Fruit fly (Drosophila melanogaster): Measurements from ENCODE around the gene HP6.

The HP6 gene

dm6 chr2L:4576467-4576866, 1.6 kb downstream of the HP6 start:
- no peak for TF ChIP-seq psq (optimal IDR thresholded peaks at IDR 0.05)
- no peak for TF ChIP-seq Sin3A (optimal IDR thresholded peaks at IDR 0.05)
- TF ChIP-seq Myc (optimal IDR thresholded peaks at IDR 0.05) = no peak
- no peak for TF ChIP-seq ttk (optimal IDR thresholded peaks at IDR 0.05)
- no peak for TF ChIP-seq h (optimal IDR thresholded peaks at IDR 0.05)
- no peak for TF ChIP-seq insv (optimal IDR thresholded peaks at IDR 0.05)

- no peak for TF ChIP-seq insv (optimal IDR thresholded peaks at IDR 0.05)
- no peak for TF ChIP-seq Sin3A (optimal IDR thresholded peaks at IDR 0.05)
Measured at dm6 chr2L:4573327-4573726, 4.7 kb downstream of the HP6 start.

DNA sequence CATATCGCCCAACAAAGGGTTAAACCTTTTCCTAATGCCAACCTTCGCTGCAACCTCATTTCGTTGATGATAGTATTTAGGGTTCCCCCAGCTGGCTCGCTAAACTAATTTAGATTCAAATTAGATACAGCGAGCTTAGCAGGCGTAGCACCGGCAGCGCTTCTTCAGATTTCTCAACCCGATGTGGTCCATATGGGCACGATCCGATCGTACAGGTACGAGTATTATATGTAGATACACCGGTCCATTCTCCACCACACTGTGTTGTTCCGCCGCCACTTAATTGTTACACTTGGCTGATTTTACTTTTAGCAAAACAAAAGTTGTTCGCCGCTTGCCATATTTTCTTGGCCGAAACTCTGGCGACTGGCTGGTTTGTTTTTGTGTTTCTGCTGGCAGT, 6.7 kb downstream of the HP6 start:
- TF ChIP-seq Sin3A (optimal IDR thresholded peaks at IDR 0.05) (no peak), insv (optimal IDR thresholded peaks at IDR 0.05) (no peak), Myc (optimal IDR thresholded peaks at IDR 0.05) (no peak), ttk (optimal IDR thresholded peaks at IDR 0.05) (no peak), psq (optimal IDR thresholded peaks at IDR 0.05) (no peak), h (optimal IDR thresholded peaks at IDR 0.05) (no peak)

- no peak for TF ChIP-seq ttk (optimal IDR thresholded peaks at IDR 0.05)
- no peak for TF ChIP-seq h (optimal IDR thresholded peaks at IDR 0.05)
- no peak for TF ChIP-seq Myc (optimal IDR thresholded peaks at IDR 0.05)
- TF ChIP-seq psq (optimal IDR thresholded peaks at IDR 0.05) = no peak
- no peak for TF ChIP-seq insv (optimal IDR thresholded peaks at IDR 0.05)
- TF ChIP-seq Sin3A (optimal IDR thresholded peaks at IDR 0.05) = no peak
Measured at dm6 chr2L:4567219-4567618, 10.8 kb downstream of the HP6 start.

Data from Kc167 (cell line).